Fruit fly (Drosophila melanogaster) whole organism, prepupa: ENCODE measurements around the gene CG7987.

Experiments used
- CG10631 ChIP-seq: fragments of 200-800 bp; sonication (Bioruptor generic); optimal IDR thresholded peaks from 2 replicates; lab custom pipeline; 2016; ENCODE audit warnings: missing biosample characterization, missing genetic modification characterization
- CG10669 ChIP-seq: fragments of 200-800 bp; sonication (Bioruptor generic); optimal IDR thresholded peaks from 3 replicates; lab custom pipeline; 2018; ENCODE audit warnings: missing biosample characterization, mild to moderate bottlenecking, missing genetic modification characterization, moderate library complexity
- CG1621 ChIP-seq: fragments of 200-800 bp; sonication (Bioruptor generic); optimal IDR thresholded peaks from 3 replicates; lab custom pipeline; 2018; ENCODE audit warnings: missing biosample characterization, mild to moderate bottlenecking, missing genetic modification characterization
- CG3032 ChIP-seq: fragments of 200-800 bp; optimal IDR thresholded peaks from 2 replicates; lab custom pipeline; 2019; ENCODE audit warnings: missing biosample characterization, mild to moderate bottlenecking, missing genetic modification characterization, moderate library complexity
- CG31627 ChIP-seq: fragments of 200-800 bp; sonication (Bioruptor generic); optimal IDR thresholded peaks from 3 replicates; lab custom pipeline; 2016; ENCODE audit warnings: missing biosample characterization, missing genetic modification characterization
- CG32006 ChIP-seq: fragments of 200-800 bp; sonication (Bioruptor generic); optimal IDR thresholded peaks from 3 replicates; lab custom pipeline; 2017; ENCODE audit warnings: missing biosample characterization, mild to moderate bottlenecking, missing genetic modification characterization
- CG4318 ChIP-seq: fragments of 200-800 bp; sonication (Bioruptor generic); optimal IDR thresholded peaks from 3 replicates; lab custom pipeline; 2017; ENCODE audit warnings: missing biosample characterization, mild to moderate bottlenecking, missing genetic modification characterization
- CG6276 ChIP-seq: fragments of 200-800 bp; sonication (Bioruptor generic); optimal IDR thresholded peaks from 2 replicates; lab custom pipeline; 2017; ENCODE audit warnings: missing biosample characterization, mild to moderate bottlenecking, missing genetic modification characterization
- CG6792 ChIP-seq: fragments of 200-800 bp; sonication (Bioruptor generic); optimal IDR thresholded peaks from 3 replicates; lab custom pipeline; 2016; ENCODE audit warnings: missing biosample characterization, missing genetic modification characterization
- CG6808 ChIP-seq: fragments of 200-800 bp; sonication (Bioruptor generic); optimal IDR thresholded peaks from 3 replicates; lab custom pipeline; 2017; ENCODE audit warnings: missing biosample characterization, missing genetic modification characterization, mild to moderate bottlenecking, moderate library complexity, missing genetic modification reagents
- CG6854 ChIP-seq: fragments of 200-800 bp; sonication (Bioruptor generic); optimal IDR thresholded peaks from 2 replicates; lab custom pipeline; 2017; ENCODE audit warnings: missing biosample characterization, mild to moderate bottlenecking, missing genetic modification characterization
- CG7368 ChIP-seq: fragments of 200-800 bp; sonication (Bioruptor generic); optimal IDR thresholded peaks from 3 replicates; lab custom pipeline; 2016; ENCODE audit warnings: missing biosample characterization, missing genetic modification characterization
- CG8119 ChIP-seq: fragments of 200-800 bp; sonication (Bioruptor generic); IDR thresholded peaks from 3 replicates; pipeline ENCODE4 v1.3.6; 2022; ENCODE audit warnings: missing biosample characterization, missing genetic modification characterization
- CG8319 ChIP-seq: fragments of 200-800 bp; sonication (Bioruptor generic); optimal IDR thresholded peaks from 3 replicates; lab custom pipeline; 2016; ENCODE audit warnings: missing biosample characterization, missing genetic modification characterization
- CG8632 ChIP-seq: fragments of 200-800 bp; sonication (Bioruptor generic); optimal IDR thresholded peaks from 3 replicates; lab custom pipeline; 2016; ENCODE audit warnings: missing biosample characterization, missing genetic modification characterization
- CG9139 ChIP-seq: fragments of 200-800 bp; sonication (Bioruptor generic); optimal IDR thresholded peaks from 3 replicates; lab custom pipeline; 2017; ENCODE audit warnings: missing biosample characterization, mild to moderate bottlenecking, missing genetic modification characterization
- Eip75B ChIP-seq: fragments of 200-800 bp; sonication (Bioruptor generic); optimal IDR thresholded peaks from 3 replicates; lab custom pipeline; 2016; ENCODE audit warnings: missing biosample characterization, missing genetic modification characterization
- Eip93F ChIP-seq: fragments of 200-800 bp; sonication (Bioruptor generic); optimal IDR thresholded peaks from 2 replicates; lab custom pipeline; 2016; ENCODE audit warnings: missing biosample characterization, mild to moderate bottlenecking, missing genetic modification characterization
- Ets21C ChIP-seq: fragments of 200-800 bp; sonication (Bioruptor generic); optimal IDR thresholded peaks from 3 replicates; lab custom pipeline; 2016; ENCODE audit warnings: missing biosample characterization, missing genetic modification characterization
- Ets96B ChIP-seq: fragments of 200-800 bp; optimal IDR thresholded peaks from 2 replicates; lab custom pipeline; 2019; ENCODE audit warnings: missing biosample characterization, mild to moderate bottlenecking, missing genetic modification characterization, moderate library complexity
- Gug ChIP-seq: fragments of 200-800 bp; sonication (Bioruptor generic); IDR thresholded peaks from 2 replicates; pipeline ENCODE4 v1.3.6; 2022; ENCODE audit warnings: missing biosample characterization, missing genetic modification characterization
- Hr38 ChIP-seq: sonication (Bioruptor generic); optimal IDR thresholded peaks from 2 replicates; lab custom pipeline; 2016; ENCODE audit warnings: missing biosample characterization, missing genetic modification characterization
- Hr39 ChIP-seq: fragments of 200-800 bp; sonication (Bioruptor generic); optimal IDR thresholded peaks from 2 replicates; lab custom pipeline; 2016; ENCODE audit warnings: missing biosample characterization, missing genetic modification characterization
- Hr4 ChIP-seq: fragments of 200-800 bp; sonication (Bioruptor generic); optimal IDR thresholded peaks from 3 replicates; lab custom pipeline; 2016; ENCODE audit warnings: missing biosample characterization, missing genetic modification characterization
- Lpt ChIP-seq: fragments of 200-800 bp; sonication (Bioruptor generic); optimal IDR thresholded peaks from 3 replicates; lab custom pipeline; 2016; ENCODE audit warnings: missing biosample characterization, missing genetic modification characterization
- OdsH ChIP-seq: fragments of 200-800 bp; sonication (Bioruptor generic); optimal IDR thresholded peaks from 3 replicates; lab custom pipeline; 2016; ENCODE audit warnings: missing biosample characterization, missing genetic modification characterization
- Smox ChIP-seq: fragments of 200-800 bp; sonication (Bioruptor generic); optimal IDR thresholded peaks from 3 replicates; lab custom pipeline; 2016; ENCODE audit warnings: missing biosample characterization, missing genetic modification characterization
- Sox102F ChIP-seq: fragments of 200-800 bp; sonication (Bioruptor generic); optimal IDR thresholded peaks from 2 replicates; lab custom pipeline; 2016; ENCODE audit warnings: missing biosample characterization, mild to moderate bottlenecking, missing genetic modification characterization
- Sox15 ChIP-seq: fragments of 200-800 bp; sonication (Bioruptor generic); optimal IDR thresholded peaks from 3 replicates; lab custom pipeline; 2016; ENCODE audit warnings: missing biosample characterization, missing genetic modification characterization
- acj6 ChIP-seq: fragments of 200-800 bp; sonication (Bioruptor generic); optimal IDR thresholded peaks from 3 replicates; lab custom pipeline; 2016; ENCODE audit warnings: missing biosample characterization, missing genetic modification characterization
- cyc ChIP-seq: fragments of 200-800 bp; sonication (Bioruptor generic); optimal IDR thresholded peaks from 3 replicates; lab custom pipeline; 2016; ENCODE audit warnings: missing biosample characterization, missing genetic modification characterization
- dac ChIP-seq: fragments of 200-800 bp; sonication (Bioruptor generic); optimal IDR thresholded peaks from 2 replicates; lab custom pipeline; 2017; ENCODE audit warnings: missing biosample characterization, mild to moderate bottlenecking, missing genetic modification characterization
- dsx ChIP-seq: fragments of 200-800 bp; optimal IDR thresholded peaks from 3 replicates; lab custom pipeline; 2019; ENCODE audit warnings: missing biosample characterization, mild to moderate bottlenecking, missing genetic modification characterization, moderate library complexity; ENCODE audit not compliant: poor library complexity, severe bottlenecking
- eg ChIP-seq: fragments of 200-800 bp; sonication (Bioruptor generic); IDR thresholded peaks from 3 replicates; pipeline ENCODE4 v1.3.6; 2022; ENCODE audit warnings: missing biosample characterization, missing genetic modification characterization
- esn ChIP-seq: fragments of 200-800 bp; sonication (Bioruptor generic); optimal IDR thresholded peaks from 2 replicates; lab custom pipeline; 2016; ENCODE audit warnings: missing biosample characterization, mild to moderate bottlenecking, missing genetic modification characterization, moderate library complexity
- fd59A ChIP-seq: fragments of 200-800 bp; sonication (Bioruptor generic); optimal IDR thresholded peaks from 2 replicates; lab custom pipeline; 2017; ENCODE audit warnings: missing biosample characterization, mild to moderate bottlenecking, missing genetic modification characterization, missing genetic modification reagents
- fd85E ChIP-seq: fragments of 200-800 bp; sonication (Bioruptor generic); optimal IDR thresholded peaks from 3 replicates; lab custom pipeline; 2016; ENCODE audit warnings: missing biosample characterization, missing genetic modification characterization
- fkh ChIP-seq: fragments of 200-800 bp; sonication (Bioruptor generic); optimal IDR thresholded peaks from 3 replicates; lab custom pipeline; 2017; ENCODE audit warnings: missing biosample characterization, mild to moderate bottlenecking, missing genetic modification characterization, moderate library complexity
- lz ChIP-seq: fragments of 200-800 bp; sonication (Bioruptor generic); optimal IDR thresholded peaks from 3 replicates; lab custom pipeline; 2016; ENCODE audit warnings: missing biosample characterization, missing genetic modification characterization
- net ChIP-seq: fragments of 200-800 bp; sonication (Bioruptor generic); optimal IDR thresholded peaks from 3 replicates; lab custom pipeline; 2016; ENCODE audit warnings: missing biosample characterization, missing genetic modification characterization
- pdm3 ChIP-seq: fragments of 200-800 bp; sonication (Bioruptor generic); optimal IDR thresholded peaks from 3 replicates; lab custom pipeline; 2016; ENCODE audit warnings: missing biosample characterization, missing genetic modification characterization
- salr ChIP-seq, 2 experiments: fragments of 200-800 bp; sonication (Bioruptor generic); optimal IDR thresholded peaks; 3 replicates each; lab custom pipeline; 2016 to 2018; ENCODE audit warnings: missing biosample characterization in 2 of 2, missing genetic modification characterization in 2 of 2, mild to moderate bottlenecking in 1 of 2
- ss ChIP-seq, 2 experiments: fragments of 200-800 bp; sonication (Bioruptor generic); optimal IDR thresholded peaks; 2 replicates in 1 of 2; 3 replicates in 1 of 2; lab custom pipeline; 2017 to 2018; ENCODE audit warnings: mild to moderate bottlenecking in 2 of 2, missing biosample characterization in 2 of 2, missing genetic modification characterization in 2 of 2, moderate library complexity in 1 of 2
- svp ChIP-seq: fragments of 200-800 bp; sonication (Bioruptor generic); peaks from one replicate; lab custom pipeline; 2016; ENCODE audit warnings: missing biosample characterization, missing genetic modification characterization
- topi ChIP-seq: fragments of 200-800 bp; sonication (Bioruptor generic); optimal IDR thresholded peaks from 3 replicates; lab custom pipeline; 2016; ENCODE audit warnings: missing biosample characterization, missing genetic modification characterization
- vri ChIP-seq: fragments of 200-800 bp; sonication (Bioruptor generic); optimal IDR thresholded peaks from 3 replicates; lab custom pipeline; 2016; ENCODE audit warnings: missing biosample characterization, mild to moderate bottlenecking, missing genetic modification characterization

The CG7987 gene

dm6 chr3R:14608892-14609692, 33.4 kb upstream of the CG7987 start, which contains the start of gene CG14853 (continued):
- TF ChIP-seq CG6854 (GFP tag; lab: Kevin White, UChicago) (no peak), OdsH (GFP tag; lab: Kevin White, UChicago) (peak; percentile 73), CG7368 (GFP tag; lab: Kevin White, UChicago) (no peak), Gug (GFP tag; lab: Robert Waterston, UW) (no peak), Eip75B (GFP tag; lab: Kevin White, UChicago) (peak; percentile 9), esn (GFP tag; lab: Kevin White, UChicago) (peak; percentile 51), CG31627 (peak; percentile 16), topi (GFP tag; lab: Kevin White, UChicago) (no peak), CG8319 (GFP tag; lab: Kevin White, UChicago) (no peak), Eip93F (no peak), CG10631 (GFP tag; lab: Kevin White, UChicago) (peak; percentile 39), CG6276 (GFP tag; lab: Kevin White, UChicago) (peak; percentile 31), CG4318 (GFP tag; lab: Kevin White, UChicago) (peak; percentile 37), Hr4 (peak; percentile 55), Sox15 (GFP tag; lab: Kevin White, UChicago) (peak; percentile 46), Ets21C (no peak), CG32006 (peak; percentile 78), CG3032 (tag; lab: Kevin White, UChicago) (peak; percentile 54), Hr38 (no peak), cyc (no peak), lz (GFP tag; lab: Kevin White, UChicago) (no peak)

- TF ChIP-seq CG1621 (tag; lab: Kevin White, UChicago) (peak; percentile 35), lz (GFP tag; lab: Kevin White, UChicago) (no peak), net (GFP tag; lab: Kevin White, UChicago) (no peak), Lpt (GFP tag; lab: Kevin White, UChicago) (no peak), dsx (peak; percentile 42), CG6808 (peak; percentile 56), Sox102F (GFP tag; lab: Kevin White, UChicago) (no peak), vri (GFP tag; lab: Kevin White, UChicago) (no peak), fkh (GFP tag; lab: Kevin White, UChicago) (no peak), Hr4 (peak; percentile 34), CG8632 (GFP tag; lab: Kevin White, UChicago) (no peak), Sox15 (GFP tag; lab: Kevin White, UChicago) (no peak), Hr38 (no peak), CG3032 (tag; lab: Kevin White, UChicago) (peak; percentile 66), Hr39 (GFP tag; lab: Kevin White, UChicago) (no peak), ss (GFP tag; optimal IDR thresholded peaks at IDR 0.05; lab: Kevin White, UChicago) (peak; percentile 46 to 67), acj6 (GFP tag; lab: Kevin White, UChicago) (peak; percentile 42), CG4318 (GFP tag; lab: Kevin White, UChicago) (no peak), Ets21C (no peak), Eip93F (no peak), CG6792 (GFP tag; lab: Kevin White, UChicago) (peak; percentile 34), topi (GFP tag; lab: Kevin White, UChicago) (peak; percentile 8), fd85E (GFP tag; lab: Kevin White, UChicago) (no peak), CG6276 (GFP tag; lab: Kevin White, UChicago) (peak; percentile 13), salr (GFP tag; optimal IDR thresholded peaks at IDR 0.05; lab: Kevin White, UChicago) (peak in 1 of 2 experiments; percentile 21), fd59A (peak; percentile 49), esn (GFP tag; lab: Kevin White, UChicago) (no peak), CG10631 (GFP tag; lab: Kevin White, UChicago) (peak; percentile 55), dac (GFP tag; lab: Kevin White, UChicago) (no peak), CG8119 (GFP tag; lab: Robert Waterston, UW) (peak; percentile 55; the same call in 1 of the 3 replicates), eg (GFP tag; lab: Robert Waterston, UW) (peak; percentile 66), svp (GFP tag; lab: Kevin White, UChicago) (peak; percentile 9), Ets96B (tag; lab: Kevin White, UChicago) (peak; percentile 61), CG10669 (peak; percentile 54), OdsH (GFP tag; lab: Kevin White, UChicago) (peak; percentile 36), CG9139 (GFP tag; lab: Kevin White, UChicago) (no peak), pdm3 (GFP tag; lab: Kevin White, UChicago) (peak; percentile 40), CG6854 (GFP tag; lab: Kevin White, UChicago) (no peak), cyc (no peak), Smox (no peak)
Measured at dm6 chr3R:14597935-14598424, 22.3 kb upstream of the CG7987 start.
